Worm (Caenorhabditis elegans): ENCODE data around the gene pcp-5.
A peak's percentile ranks its signal among the peaks of the same experiment; 100 is the strongest.

The pcp-5 gene

DNA sequence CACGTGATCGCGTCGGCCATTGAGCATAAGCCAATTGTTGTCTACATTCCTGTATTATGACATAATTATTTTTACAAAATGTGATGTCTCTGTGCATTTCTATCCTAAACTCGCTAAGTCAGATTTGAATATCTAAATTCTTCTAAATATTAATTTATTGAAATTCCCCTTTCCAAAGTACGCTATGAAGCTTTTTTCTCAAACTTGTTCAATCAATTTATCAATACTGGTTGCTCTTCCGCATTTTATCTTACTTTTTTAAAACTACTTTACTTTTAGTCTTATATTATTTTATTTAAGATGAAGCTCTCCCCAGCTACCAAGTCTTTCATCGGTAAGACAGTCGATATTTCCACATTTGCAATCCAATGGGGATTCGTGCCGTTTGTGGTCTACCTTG lies 48.1 kb downstream of the pcp-5 start, which contains the start of gene tomm-7:
TSS of gene tomm-7 (plus strand) at position 301 of the 400 bp plus-strand sequence.
- TF ChIP-seq cnd-1 (tag; optimal IDR thresholded peaks at IDR 0.05) (no peak), drap-1 (GFP tag; optimal IDR thresholded peaks at IDR 0.05) (no peak), mab-5 (tag; optimal IDR thresholded peaks at IDR 0.05) (no peak), nhr-76 (tag; optimal IDR thresholded peaks at IDR 0.05) (no peak), lin-13 (tag; optimal IDR thresholded peaks at IDR 0.05) (no peak), ztf-11 (tag; optimal IDR thresholded peaks at IDR 0.05) (no peak), nhr-12 (tag; optimal IDR thresholded peaks at IDR 0.05) (no peak)

DNA sequence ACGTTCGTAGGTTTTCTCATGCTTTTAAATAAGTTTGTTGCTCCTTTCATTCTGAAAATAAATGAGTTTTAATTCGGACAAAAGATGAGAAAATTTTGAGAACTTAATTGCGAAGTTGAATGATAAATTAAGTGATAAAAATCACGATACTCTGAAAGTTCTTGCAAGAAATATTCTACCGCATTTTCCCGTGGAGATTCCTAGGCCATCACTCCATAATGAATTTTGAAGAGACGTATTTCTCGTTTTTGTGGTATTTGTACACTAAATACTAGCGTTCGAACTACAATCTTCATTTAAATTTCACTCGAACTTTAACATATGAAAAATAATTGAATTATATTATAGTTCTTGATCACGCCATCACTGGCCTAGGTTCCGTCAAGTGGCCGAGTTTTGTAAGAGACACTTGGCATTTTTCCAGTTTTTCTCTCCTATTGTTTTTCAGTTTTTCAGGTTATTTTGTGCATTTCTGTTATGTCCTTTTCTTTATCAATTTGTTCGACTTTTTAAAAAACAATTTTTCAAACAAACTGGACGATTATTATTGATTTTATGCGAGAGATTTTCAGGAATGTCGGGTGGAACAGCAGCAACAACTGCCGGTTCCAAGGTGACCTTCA lies 48.9 kb downstream of the pcp-5 start, which contains the start of the genes coq-5 and ufm-1:
TSS of gene coq-5 (minus strand) at position 51 of the 623 bp plus-strand sequence.
TSS of gene ufm-1 (plus strand) at position 573 of the 623 bp plus-strand sequence.
- TF ChIP-seq ceh-83 (GFP tag; optimal IDR thresholded peaks at IDR 0.05): no peak
- TF ChIP-seq ces-1 (GFP tag; optimal IDR thresholded peaks at IDR 0.05): peak; percentile 10

DNA sequence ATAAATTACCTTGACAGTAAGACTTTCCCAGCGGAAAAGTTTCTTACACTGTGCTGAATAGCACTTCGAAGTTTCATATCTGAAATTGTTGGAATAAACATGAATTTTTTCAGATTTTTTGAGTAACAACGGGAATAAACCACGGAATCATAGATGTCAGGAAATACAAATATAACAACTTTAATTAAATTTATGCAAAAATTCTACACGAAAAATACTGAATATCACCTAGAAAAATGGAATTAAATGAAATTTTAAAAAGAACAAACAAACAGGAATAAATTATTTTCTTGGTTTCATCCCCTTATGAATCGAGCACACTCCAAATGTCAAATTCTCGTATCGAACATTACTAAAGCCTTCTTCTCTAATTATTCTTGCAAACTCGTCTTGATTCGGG lies 50.3 kb downstream of the pcp-5 start, which contains the start of gene tag-307:
TSS of gene tag-307 (minus strand) at position 101 of the 400 bp plus-strand sequence.
- TF ChIP-seq flh-1 (GFP tag; optimal IDR thresholded peaks at IDR 0.05) (no peak), sptf-1 (tag; optimal IDR thresholded peaks at IDR 0.05) (no peak), snpc-4 (tag; optimal IDR thresholded peaks at IDR 0.05) (no peak), ceh-39 (tag; optimal IDR thresholded peaks at IDR 0.05) (no peak), lsy-2 (tag; optimal IDR thresholded peaks at IDR 0.05) (no peak), tbx-8 (GFP tag; optimal IDR thresholded peaks at IDR 0.05) (no peak), mab-5 (tag; optimal IDR thresholded peaks at IDR 0.05) (no peak), zip-8 (tag; optimal IDR thresholded peaks at IDR 0.05) (no peak), mep-1 (tag; optimal IDR thresholded peaks at IDR 0.05) (no peak), pha-4 (tag; optimal IDR thresholded peaks at IDR 0.05) (no peak), mls-2 (tag; optimal IDR thresholded peaks at IDR 0.05) (no peak), cnd-1 (tag; optimal IDR thresholded peaks at IDR 0.05) (no peak), bed-3 (GFP tag; optimal IDR thresholded peaks at IDR 0.05) (no peak), blmp-1 (tag; optimal IDR thresholded peaks at IDR 0.05) (no peak), unc-120 (tag; optimal IDR thresholded peaks at IDR 0.05; ENCODE audit: poor library complexity, severe bottlenecking) (no peak), unc-39 (tag; optimal IDR thresholded peaks at IDR 0.05) (no peak), M03D4.4 (tag; optimal IDR thresholded peaks at IDR 0.05) (no peak), sem-2 (GFP tag; optimal IDR thresholded peaks at IDR 0.05) (no peak), ham-2 (GFP tag; optimal IDR thresholded peaks at IDR 0.05) (no peak), ztf-11 (tag; optimal IDR thresholded peaks at IDR 0.05) (no peak)

DNA sequence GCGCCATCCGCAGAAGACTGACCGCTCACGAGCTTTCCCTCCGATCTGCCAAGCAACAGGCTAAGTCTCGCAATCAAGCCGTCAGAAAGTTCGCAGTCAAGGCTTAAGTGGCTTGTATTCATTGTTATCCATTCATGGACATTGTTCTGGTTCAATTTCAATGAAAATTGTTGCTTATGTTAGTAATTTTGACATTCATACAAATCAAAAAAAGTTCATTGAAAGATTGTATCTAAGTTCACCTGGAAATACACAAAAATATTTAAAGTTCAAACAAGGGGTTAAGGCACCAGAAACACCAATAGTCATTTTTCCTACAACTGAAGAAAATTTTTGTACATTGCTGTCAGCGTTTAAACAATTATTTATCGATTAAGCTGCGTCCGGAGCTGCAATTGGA lies 51.9 kb downstream of the pcp-5 start:
- no peak for TF ChIP-seq lsy-2 (tag; optimal IDR thresholded peaks at IDR 0.05)
- no peak for TF ChIP-seq sem-2 (GFP tag; optimal IDR thresholded peaks at IDR 0.05)
- TF ChIP-seq blmp-1 (tag; optimal IDR thresholded peaks at IDR 0.05): no peak
- no peak for TF ChIP-seq nhr-28 (tag; optimal IDR thresholded peaks at IDR 0.05)
- no peak for TF ChIP-seq sptf-1 (tag; optimal IDR thresholded peaks at IDR 0.05)
- no peak for TF ChIP-seq nhr-237 (tag; optimal IDR thresholded peaks at IDR 0.05)
- TF ChIP-seq lin-13 (tag; optimal IDR thresholded peaks at IDR 0.05): no peak
- TF ChIP-seq ces-1 (GFP tag; optimal IDR thresholded peaks at IDR 0.05): no peak
- no peak for TF ChIP-seq ceh-83 (GFP tag; optimal IDR thresholded peaks at IDR 0.05)
